Worm (Caenorhabditis elegans) whole organism, midembryonic: ENCODE results near the gene dkf-2.

Experiments
- cog-1 ChIP-seq: sonication (generic microtip); optimal IDR thresholded peaks from 2 replicates; lab custom pipeline; 2016; ENCODE audit warnings: missing genetic modification characterization, missing compliant biosample characterization
- flt-1 ChIP-seq: fragments of 200-800 bp; sonication (Bioruptor generic); IDR thresholded peaks from 2 replicates; pipeline ENCODE4 v1.3.6; 2022; ENCODE audit warnings: missing genetic modification characterization, missing compliant biosample characterization
- klf-2 ChIP-seq: fragments of 200-800 bp; sonication (Bioruptor generic); conservative IDR thresholded peaks from 2 replicates; pipeline ENCODE4 v1.3.6; 2022; ENCODE audit warnings: missing genetic modification reagents, missing genetic modification characterization, missing compliant biosample characterization
- med-1 ChIP-seq: sonication (generic microtip); optimal IDR thresholded peaks from 2 replicates; lab custom pipeline; 2017; ENCODE audit warnings: missing genetic modification characterization, mild to moderate bottlenecking, missing compliant biosample characterization, antibody characterized with exemption, missing genetic modification reagents; ENCODE audit not compliant: insufficient read depth
- ref-1 ChIP-seq: fragments of 200-800 bp; sonication (Bioruptor generic); conservative IDR thresholded peaks from 2 replicates; pipeline ENCODE4 v1.3.6; 2022; ENCODE audit warnings: missing genetic modification reagents, missing genetic modification characterization, missing compliant biosample characterization
- tab-1 ChIP-seq: fragments of 200-800 bp; sonication (Bioruptor generic); IDR thresholded peaks from 2 replicates; pipeline ENCODE4 v1.3.6; 2022; ENCODE audit warnings: missing genetic modification characterization, missing compliant biosample characterization
- ztf-23 ChIP-seq: fragments of 200-800 bp; sonication (Bioruptor generic); IDR thresholded peaks from 2 replicates; pipeline ENCODE4 v1.3.6; 2022; ENCODE audit warnings: missing genetic modification reagents, missing genetic modification characterization, missing compliant biosample characterization
- ztf-29 ChIP-seq: fragments of 200-800 bp; sonication (Bioruptor generic); IDR thresholded peaks from 2 replicates; pipeline ENCODE4 v1.3.6; 2022; ENCODE audit warnings: missing genetic modification reagents, missing genetic modification characterization, missing compliant biosample characterization

DNA sequence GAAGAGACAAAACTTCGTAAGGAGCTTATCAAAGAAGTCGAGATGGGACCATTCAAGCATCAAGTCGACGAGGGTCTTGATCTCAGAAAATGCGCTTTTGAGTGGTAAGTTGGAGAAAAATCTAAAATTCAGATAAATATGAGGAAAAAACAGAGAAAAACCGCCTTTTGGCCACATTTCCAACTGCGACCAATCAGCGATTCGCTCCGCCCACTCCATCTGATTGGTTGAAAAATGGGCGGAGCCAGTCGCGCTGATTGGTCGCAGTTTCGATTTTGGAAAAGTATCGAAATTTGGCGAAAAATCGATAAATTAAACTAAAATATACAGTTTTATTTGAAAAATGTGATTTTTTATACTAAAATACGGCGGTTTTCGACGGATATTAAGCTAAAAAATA is 64.4 kb downstream of the dkf-2 start:
- TF ChIP-seq ref-1 (GFP tag; lab: Robert Waterston, UW) (no peak), med-1 (GFP tag; lab: Kevin White, UChicago) (no peak), tab-1 (no peak), klf-2 (GFP tag; lab: Robert Waterston, UW) (no peak), ztf-29 (no peak), flt-1 (GFP tag; lab: Robert Waterston, UW) (no peak), cog-1 (no peak), ztf-23 (GFP tag; lab: Robert Waterston, UW) (no peak)
